Fruit fly (Drosophila melanogaster) whole organism: ENCODE measurements around the gene CG12279.
"Not testable (repeated sequence)": the region's sequence is repeated elsewhere in the genome, so short reads cannot be mapped to it uniquely, and the experiment has no call there.

Experiments used
- CG8478 ChIP-seq: fragments of >200 bp; optimal IDR thresholded peaks from 2 replicates; lab custom pipeline; 2018; ENCODE audit warnings: inconsistent platforms
- Dll ChIP-seq: fragments of >200 bp; optimal IDR thresholded peaks from 2 replicates; lab custom pipeline; 2017
- EcR ChIP-seq, 2 experiments: fragments of >200 bp; optimal IDR thresholded peaks; 2 replicates each; lab custom pipeline; 2017; ENCODE audit warnings: missing biosample characterization in 2 of 2, missing genetic modification characterization in 2 of 2, missing genetic modification reagents in 2 of 2
- pan ChIP-seq: fragments of >200 bp; optimal IDR thresholded peaks from 2 replicates; lab custom pipeline; 2017
- psq ChIP-seq: fragments of >200 bp; optimal IDR thresholded peaks from 2 replicates; lab custom pipeline; 2017
- usp ChIP-seq: fragments of >200 bp; optimal IDR thresholded peaks from 2 replicates; lab custom pipeline; 2017; ENCODE audit warnings: missing biosample characterization, missing genetic modification characterization, mixed read lengths

The CG12279 gene

DNA sequence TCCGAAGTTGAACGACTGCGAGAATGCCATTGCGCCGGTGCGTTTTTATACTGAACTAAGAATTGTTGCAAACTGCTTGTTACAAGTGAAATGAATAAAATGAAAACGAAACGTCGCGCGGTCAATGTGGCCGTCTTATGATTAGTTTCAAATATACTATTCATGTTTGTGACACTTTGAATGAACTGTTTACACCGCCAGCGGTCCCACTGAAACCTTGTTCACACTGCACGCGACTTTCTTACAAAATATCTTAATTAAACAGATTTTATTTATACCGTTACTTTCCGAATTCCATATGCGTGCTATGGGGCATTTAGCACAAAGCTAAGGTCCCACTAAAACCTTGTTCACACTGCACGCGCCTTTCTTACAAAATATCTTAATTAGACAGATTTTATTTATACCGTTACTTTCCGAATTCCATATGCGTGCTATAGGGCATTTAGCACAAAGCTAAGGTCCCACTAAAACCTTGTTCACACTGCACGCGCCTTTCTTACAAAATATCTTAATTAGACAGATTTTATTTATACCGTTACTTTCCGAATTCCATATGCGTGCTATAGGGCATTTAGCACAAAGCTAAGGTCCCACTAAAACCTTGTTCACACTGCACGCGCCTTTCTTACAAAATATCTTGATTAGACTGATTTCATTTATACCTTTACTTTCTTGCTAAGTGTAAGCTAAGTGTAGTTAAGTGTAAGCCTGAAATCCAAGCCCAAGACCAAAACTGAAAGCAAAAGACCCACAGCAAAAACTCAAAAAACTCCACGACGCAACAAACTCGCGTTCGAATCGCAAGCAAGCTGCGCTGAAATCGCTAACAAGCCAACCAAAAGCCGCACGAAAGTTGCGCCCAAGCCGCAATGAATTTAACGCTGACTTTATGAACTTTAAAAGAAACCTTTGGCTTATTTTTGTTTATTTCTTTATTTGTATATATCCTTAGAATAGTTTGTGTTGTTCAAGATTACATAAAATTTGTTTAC is 7.6 kb downstream of the CG12279 start, which contains the start of gene PolQ:
Gene PolQ (minus strand): TSS at position 122 of the 995 bp plus-strand sequence.
- TF ChIP-seq CG8478 (lab: Kevin White, UChicago); Dll (lab: Kevin White, UChicago); pan: not testable (repeated sequence)

DNA sequence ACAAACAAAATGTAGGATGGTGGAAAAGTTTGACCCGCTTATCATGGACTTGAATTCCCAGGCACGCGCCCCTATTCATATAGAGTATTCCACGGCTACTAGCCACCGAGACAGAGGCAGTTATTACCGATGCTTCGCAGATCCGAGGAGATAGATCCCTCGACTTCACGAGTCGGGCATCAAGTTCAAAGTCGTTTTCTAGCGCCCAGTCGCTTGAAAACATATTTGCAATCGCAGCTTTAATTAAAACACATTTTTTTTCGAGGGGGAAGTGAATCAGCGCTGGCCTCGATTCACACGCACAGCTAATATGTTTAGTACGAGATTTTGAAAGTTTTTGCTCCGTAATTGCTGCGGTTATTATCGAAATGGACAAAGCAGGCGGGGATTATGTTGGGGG is 10.4 kb downstream of the CG12279 start:
- no peak for TF ChIP-seq CG8478 (lab: Kevin White, UChicago)
- TF ChIP-seq pan, result no peak
- TF ChIP-seq usp (GFP tag; lab: Kevin White, UChicago), result no peak
- no peak for TF ChIP-seq psq (lab: Kevin White, UChicago)
- no peak for TF ChIP-seq EcR (GFP tag; optimal IDR thresholded peaks at IDR 0.05; lab: Kevin White, UChicago)
- TF ChIP-seq Dll (lab: Kevin White, UChicago), result no peak

DNA sequence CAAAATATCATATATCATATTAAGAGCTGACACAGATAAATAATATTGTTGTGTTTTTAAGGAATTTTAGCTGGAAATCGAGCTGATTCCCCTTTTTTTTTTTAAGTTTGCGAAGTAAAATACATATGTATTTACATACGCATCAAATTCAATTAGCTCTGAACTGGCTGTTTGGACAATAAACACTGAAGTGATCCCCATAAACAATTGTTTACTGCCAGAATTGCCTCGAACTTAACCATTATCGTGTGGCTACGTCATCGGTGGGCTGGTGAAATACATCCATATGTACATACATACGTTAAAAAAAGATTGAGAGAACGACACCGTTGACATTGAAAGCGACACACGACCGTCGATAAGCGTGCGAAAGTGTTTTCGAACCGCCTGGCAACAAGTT is 11.4 kb downstream of the CG12279 start:
- no peak for TF ChIP-seq Dll (lab: Kevin White, UChicago)
- no peak for TF ChIP-seq psq (lab: Kevin White, UChicago)
- TF ChIP-seq CG8478 (lab: Kevin White, UChicago), result no peak
- TF ChIP-seq pan, result no peak
- TF ChIP-seq EcR (GFP tag; optimal IDR thresholded peaks at IDR 0.05; lab: Kevin White, UChicago), result no peak
- no peak for TF ChIP-seq usp (GFP tag; lab: Kevin White, UChicago)

DNA sequence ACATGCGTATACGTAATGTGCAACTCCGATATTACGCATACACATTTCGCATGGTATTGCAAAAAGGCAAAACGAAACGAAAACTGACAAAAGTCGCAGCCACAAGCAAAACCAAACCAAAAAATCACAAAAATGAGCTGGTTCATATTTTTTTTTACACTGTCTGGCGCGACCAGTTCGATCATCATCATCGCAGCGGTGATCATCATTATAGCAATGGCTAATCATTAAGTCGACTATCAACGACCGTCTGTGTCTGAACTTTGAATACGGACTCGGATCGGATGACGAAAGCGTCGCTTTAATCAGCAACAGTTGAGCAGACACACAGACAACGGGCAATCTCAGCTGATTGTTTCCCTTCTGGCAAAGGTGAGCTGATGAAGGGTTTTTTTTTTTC is 12.0 kb downstream of the CG12279 start:
- TF ChIP-seq pan, result no peak
- no peak for TF ChIP-seq CG8478 (lab: Kevin White, UChicago)
- no peak for TF ChIP-seq Dll (lab: Kevin White, UChicago)
- no peak for TF ChIP-seq EcR (GFP tag; optimal IDR thresholded peaks at IDR 0.05; lab: Kevin White, UChicago)
- no peak for TF ChIP-seq psq (lab: Kevin White, UChicago)
- no peak for TF ChIP-seq usp (GFP tag; lab: Kevin White, UChicago)

DNA sequence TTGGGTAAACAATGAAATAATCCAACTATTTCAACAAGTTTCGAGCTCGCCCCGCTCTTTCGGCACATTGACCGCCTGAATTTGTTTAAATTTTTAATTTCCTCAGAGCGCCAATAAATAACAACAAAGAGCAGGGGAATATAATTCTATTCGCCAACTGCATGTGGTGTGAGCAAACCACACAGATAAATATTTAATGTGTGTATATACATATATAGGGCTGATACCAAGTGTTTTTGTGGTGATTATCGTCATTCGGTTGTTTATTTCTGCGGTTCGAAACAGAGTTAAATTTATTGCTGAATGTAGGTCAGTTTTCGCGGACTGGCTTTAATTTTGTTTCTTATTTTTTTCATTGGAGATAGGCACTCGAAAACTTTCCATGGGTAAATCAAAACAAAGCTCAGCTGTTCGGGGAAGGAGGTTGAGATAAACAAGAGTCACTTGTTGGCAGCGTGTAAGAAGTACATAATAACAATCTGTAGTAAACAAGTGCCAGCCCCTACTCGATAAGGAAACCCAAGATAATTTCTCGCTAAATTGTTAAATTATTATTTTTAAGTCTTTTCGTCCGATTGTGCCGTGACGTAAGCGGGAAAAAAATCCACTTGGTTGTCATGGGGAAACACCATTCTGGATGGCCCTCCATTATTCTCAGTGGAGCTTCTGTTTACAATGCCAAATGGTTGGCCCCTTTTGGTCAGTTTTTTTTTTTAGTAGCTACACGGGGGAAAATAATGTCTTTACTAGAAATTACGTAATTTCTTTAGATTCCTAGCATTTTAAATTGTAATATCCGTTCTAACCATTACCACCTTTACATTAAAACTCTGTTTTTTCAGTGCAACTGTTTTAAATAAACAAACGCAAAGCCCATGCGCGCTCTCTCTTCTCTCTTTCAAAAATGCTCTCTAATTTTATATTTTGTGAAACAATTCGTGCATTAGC is 13.0 kb downstream of the CG12279 start:
- TF ChIP-seq psq (lab: Kevin White, UChicago) (no peak), EcR (GFP tag; optimal IDR thresholded peaks at IDR 0.05; lab: Kevin White, UChicago) (no peak), Dll (lab: Kevin White, UChicago) (no peak), CG8478 (lab: Kevin White, UChicago) (no peak), pan (no peak)

DNA sequence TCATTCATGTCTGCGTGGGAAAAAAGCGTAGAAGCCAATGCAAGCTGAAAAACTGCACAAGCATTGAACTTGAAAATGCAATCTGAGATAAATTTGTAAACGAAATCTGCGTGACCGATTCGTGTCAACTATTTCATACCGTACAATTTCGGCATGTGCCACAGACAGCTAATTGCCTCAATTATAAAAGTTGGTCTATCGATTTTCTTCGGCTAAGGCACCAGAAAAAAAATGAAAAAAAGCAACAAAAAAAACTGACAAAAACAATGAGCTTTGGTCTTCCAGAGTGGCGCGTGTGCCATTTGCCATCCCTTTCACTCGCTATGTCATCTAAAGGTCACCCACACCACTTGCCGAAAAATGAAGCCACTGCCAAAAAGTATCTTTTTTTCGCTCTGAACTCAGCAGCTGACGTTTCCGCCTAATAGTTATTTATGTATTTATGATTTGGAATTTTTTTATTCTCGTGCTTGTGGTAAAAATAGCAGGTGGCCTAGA is 13.7 kb downstream of the CG12279 start:
- no peak for TF ChIP-seq Dll (lab: Kevin White, UChicago)
- no peak for TF ChIP-seq psq (lab: Kevin White, UChicago)
- TF ChIP-seq usp (GFP tag; lab: Kevin White, UChicago), result no peak
- TF ChIP-seq EcR (GFP tag; optimal IDR thresholded peaks at IDR 0.05; lab: Kevin White, UChicago), result no peak
- no peak for TF ChIP-seq CG8478 (lab: Kevin White, UChicago)
- no peak for TF ChIP-seq pan

DNA sequence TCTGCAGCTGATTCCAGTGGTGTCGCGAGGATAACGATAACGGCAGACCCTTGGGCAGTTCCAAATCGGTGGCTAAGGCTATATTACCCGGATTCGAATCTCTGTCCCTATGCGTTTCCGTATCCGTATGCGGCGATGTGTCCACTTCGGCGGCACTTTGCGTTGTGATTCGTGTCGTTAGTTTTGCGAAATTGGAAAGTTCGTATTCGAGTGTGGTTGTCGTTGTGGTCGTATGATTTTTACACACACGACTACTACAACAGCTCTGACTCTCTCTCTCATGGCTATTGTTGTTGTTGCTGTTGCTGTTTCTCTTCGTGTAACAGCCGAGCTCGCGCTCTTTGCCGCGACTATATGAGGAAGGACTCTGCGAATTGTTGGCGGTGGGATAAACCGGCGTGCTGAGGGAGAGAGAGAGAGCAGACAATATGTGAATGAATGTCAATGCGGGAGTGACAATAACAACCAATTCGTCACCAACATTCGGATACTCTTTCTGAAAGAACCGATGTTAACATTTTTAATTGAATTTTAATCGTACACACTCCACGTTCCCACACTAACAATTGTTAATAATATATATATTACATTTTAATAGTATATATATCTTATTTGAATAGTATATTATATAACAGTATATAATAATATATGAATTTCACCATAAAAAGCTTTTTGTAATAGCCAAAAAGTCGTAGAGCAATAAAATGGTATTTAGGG is 14.9 kb downstream of the CG12279 start:
- TF ChIP-seq usp (GFP tag; lab: Kevin White, UChicago) (no peak), EcR (GFP tag; optimal IDR thresholded peaks at IDR 0.05; lab: Kevin White, UChicago) (no peak), Dll (lab: Kevin White, UChicago) (no peak), CG8478 (lab: Kevin White, UChicago) (no peak), pan (no peak), psq (lab: Kevin White, UChicago) (no peak)

DNA sequence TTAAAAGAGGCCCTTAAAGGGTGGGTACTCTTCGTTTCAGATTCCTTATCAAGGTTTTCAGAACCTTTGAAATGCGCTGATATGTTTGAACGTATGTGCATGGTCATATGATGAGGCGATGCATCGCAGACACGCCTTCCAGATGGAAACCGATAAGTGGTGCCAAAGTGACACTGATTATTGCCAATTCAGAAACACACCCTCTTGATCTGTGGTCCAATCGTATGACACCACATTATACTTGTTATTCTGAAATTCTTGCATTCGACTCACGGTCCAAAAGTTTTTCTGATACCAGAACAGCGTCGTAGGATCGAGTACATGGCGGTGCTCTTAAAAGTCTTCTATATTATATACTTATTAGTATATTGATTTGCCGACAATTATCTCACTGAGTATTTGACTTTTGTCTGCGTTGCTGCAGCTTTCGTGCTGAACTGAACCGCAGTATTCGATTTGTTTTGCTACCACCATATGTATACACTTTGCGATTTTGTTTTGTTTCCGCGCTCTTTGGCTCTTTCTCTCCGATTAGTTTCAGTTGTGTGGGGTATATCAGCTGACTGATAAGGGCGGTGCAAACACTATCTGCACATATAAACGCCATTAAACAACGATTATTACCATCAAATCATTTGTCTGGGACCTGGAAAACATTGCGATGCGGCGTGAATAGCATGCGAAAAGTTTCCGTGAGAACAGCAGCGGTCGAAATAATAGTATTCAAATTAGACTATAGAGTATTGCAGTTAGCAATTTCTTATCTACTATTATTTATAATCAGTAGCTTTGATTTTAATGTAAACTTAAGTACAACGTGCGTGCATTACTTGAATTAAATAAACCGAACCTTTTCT is 15.7 kb downstream of the CG12279 start:
- no peak for TF ChIP-seq psq (lab: Kevin White, UChicago)
- no peak for TF ChIP-seq CG8478 (lab: Kevin White, UChicago)
- no peak for TF ChIP-seq EcR (GFP tag; optimal IDR thresholded peaks at IDR 0.05; lab: Kevin White, UChicago)
- no peak for TF ChIP-seq pan
- no peak for TF ChIP-seq Dll (lab: Kevin White, UChicago)
- TF ChIP-seq usp (GFP tag; lab: Kevin White, UChicago), result no peak

DNA sequence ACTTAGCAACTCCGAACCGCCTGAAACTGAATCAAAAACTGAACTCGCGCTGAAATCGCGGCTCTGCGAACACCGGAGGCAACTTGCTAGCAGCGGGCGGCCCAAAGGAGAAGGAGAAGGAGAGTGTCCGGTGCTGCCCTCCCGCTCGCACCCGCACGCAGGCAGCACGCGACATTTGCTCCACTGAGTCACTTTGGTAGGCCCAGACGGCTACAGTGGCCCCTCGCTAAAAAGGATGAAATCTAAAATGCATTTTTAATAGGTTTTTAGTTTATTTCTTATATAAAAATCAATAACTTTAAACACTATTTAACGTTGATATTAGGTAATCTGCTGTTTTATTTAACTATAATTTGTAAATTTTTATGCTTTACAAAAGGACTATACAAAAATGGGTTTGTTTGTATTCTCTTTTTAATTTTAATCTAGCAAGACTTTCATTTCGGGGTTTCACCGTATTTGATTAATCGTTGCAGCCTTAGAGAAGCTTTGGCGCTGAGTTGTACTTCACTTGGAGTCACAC is 17.6 kb downstream of the CG12279 start, which contains the start of gene Men:
Gene Men (minus strand): TSS at position 51 of the 523 bp plus-strand sequence.
- TF ChIP-seq CG8478 (lab: Kevin White, UChicago) (no peak), EcR (GFP tag; optimal IDR thresholded peaks at IDR 0.05; lab: Kevin White, UChicago) (no peak), psq (lab: Kevin White, UChicago) (no peak), usp (GFP tag; lab: Kevin White, UChicago) (no peak), Dll (lab: Kevin White, UChicago) (no peak), pan (no peak)
